Worm (Caenorhabditis elegans): Measurements from ENCODE around the gene F41G4.7.

DNA sequence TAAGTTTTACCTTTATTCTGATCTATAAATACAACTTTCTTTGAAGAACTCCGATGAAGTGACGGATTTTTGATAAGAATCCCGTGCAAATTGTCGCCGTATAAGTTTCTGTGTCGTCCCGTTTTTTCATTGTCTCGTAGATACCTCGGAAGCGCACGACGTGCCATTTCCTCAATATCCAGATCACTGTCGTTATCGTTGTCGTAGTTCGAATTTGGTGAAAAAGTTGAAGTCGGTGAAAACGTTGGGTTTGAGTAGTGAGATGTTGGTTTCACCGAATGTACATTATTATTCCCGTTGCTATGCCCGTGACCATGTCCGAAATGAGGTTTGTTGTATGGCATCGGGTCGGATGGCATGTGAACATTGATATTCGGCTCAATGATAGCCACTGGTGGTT, 26.5 kb downstream of the F41G4.7 start:
- no peak for TF ChIP-seq ztf-11 (tag; optimal IDR thresholded peaks at IDR 0.05)
- TF ChIP-seq M03D4.4 (tag; optimal IDR thresholded peaks at IDR 0.05) = no peak
- no peak for TF ChIP-seq unc-62 (GFP tag; optimal IDR thresholded peaks at IDR 0.05)
- TF ChIP-seq bed-3 (GFP tag; optimal IDR thresholded peaks at IDR 0.05) = no peak
- TF ChIP-seq nhr-237 (tag; optimal IDR thresholded peaks at IDR 0.05) = no peak
- no peak for TF ChIP-seq ces-1 (GFP tag; optimal IDR thresholded peaks at IDR 0.05)
- TF ChIP-seq tbx-8 (GFP tag; optimal IDR thresholded peaks at IDR 0.05) = no peak
- no peak for TF ChIP-seq sptf-1 (tag; optimal IDR thresholded peaks at IDR 0.05)
- no peak for TF ChIP-seq nhr-76 (tag; optimal IDR thresholded peaks at IDR 0.05)

Measured in whole organism, mixed stage, embryonic.